Worm (Caenorhabditis elegans) whole organism, early embryonic: ENCODE data around the gene K01A12.2.

ENCODE experiments used
- B0310.2 ChIP-seq: sonication (generic microtip); optimal IDR thresholded peaks from 2 replicates; lab custom pipeline; 2016; ENCODE audit warnings: mild to moderate bottlenecking, missing genetic modification characterization, missing compliant biosample characterization
- aly-1 ChIP-seq: sonication (generic microtip); optimal IDR thresholded peaks from 2 replicates; lab custom pipeline; 2016; ENCODE audit warnings: missing genetic modification characterization, missing compliant biosample characterization
- ama-1 ChIP-seq: fragments of 150-350 bp; optimal IDR thresholded peaks from 2 replicates; lab custom pipeline; 2014
- ceh-13 ChIP-seq: fragments of 200-800 bp; sonication (Bioruptor generic); optimal IDR thresholded peaks from 2 replicates; lab custom pipeline; 2018; ENCODE audit warnings: mild to moderate bottlenecking, missing genetic modification characterization, missing compliant biosample characterization
- ceh-36 ChIP-seq: sonication (generic microtip); optimal IDR thresholded peaks from 2 replicates; lab custom pipeline; 2016; ENCODE audit warnings: missing genetic modification characterization, inconsistent platforms, missing compliant biosample characterization
- ets-7 ChIP-seq: sonication (generic microtip); optimal IDR thresholded peaks from 2 replicates; lab custom pipeline; 2016; ENCODE audit warnings: missing genotype, missing genetic modification characterization, missing compliant biosample characterization
- flt-1 ChIP-seq: fragments of 200-800 bp; sonication (Bioruptor generic); IDR thresholded peaks from 2 replicates; pipeline ENCODE4 v1.3.6; 2022; ENCODE audit warnings: missing genetic modification characterization, missing compliant biosample characterization
- hmbx-1 ChIP-seq: sonication (generic microtip); optimal IDR thresholded peaks from 2 replicates; lab custom pipeline; 2016; ENCODE audit warnings: mild to moderate bottlenecking, missing genetic modification characterization, missing compliant biosample characterization
- hmg-4 ChIP-seq: fragments of 200-800 bp; sonication (Bioruptor generic); optimal IDR thresholded peaks from 2 replicates; lab custom pipeline; 2018; ENCODE audit warnings: mild to moderate bottlenecking, missing genetic modification characterization, missing compliant biosample characterization
- hnd-1 ChIP-seq: sonication (generic microtip); optimal IDR thresholded peaks from 2 replicates; lab custom pipeline; 2016; ENCODE audit warnings: missing genetic modification characterization, missing compliant biosample characterization
- scrt-1 ChIP-seq: fragments of 200-800 bp; sonication (Bioruptor generic); IDR thresholded peaks from 2 replicates; pipeline ENCODE4 v1.3.6; 2022; ENCODE audit warnings: missing genetic modification characterization, missing compliant biosample characterization
- sea-1 ChIP-seq: fragments of 200-800 bp; sonication (Bioruptor generic); conservative IDR thresholded peaks from 2 replicates; pipeline ENCODE4 v1.3.6; 2022; ENCODE audit warnings: missing genetic modification characterization, missing compliant biosample characterization
- tbx-11 ChIP-seq: fragments of 200-800 bp; sonication (Bioruptor generic); IDR thresholded peaks from 2 replicates; pipeline ENCODE4 v1.3.6; 2022; ENCODE audit warnings: missing genetic modification characterization, missing compliant biosample characterization
- tbx-37 ChIP-seq: fragments of 200-800 bp; sonication (Bioruptor generic); conservative IDR thresholded peaks from 2 replicates; pipeline ENCODE4 v1.3.6; 2022; ENCODE audit warnings: missing genetic modification reagents, missing genetic modification characterization, missing compliant biosample characterization

DNA sequence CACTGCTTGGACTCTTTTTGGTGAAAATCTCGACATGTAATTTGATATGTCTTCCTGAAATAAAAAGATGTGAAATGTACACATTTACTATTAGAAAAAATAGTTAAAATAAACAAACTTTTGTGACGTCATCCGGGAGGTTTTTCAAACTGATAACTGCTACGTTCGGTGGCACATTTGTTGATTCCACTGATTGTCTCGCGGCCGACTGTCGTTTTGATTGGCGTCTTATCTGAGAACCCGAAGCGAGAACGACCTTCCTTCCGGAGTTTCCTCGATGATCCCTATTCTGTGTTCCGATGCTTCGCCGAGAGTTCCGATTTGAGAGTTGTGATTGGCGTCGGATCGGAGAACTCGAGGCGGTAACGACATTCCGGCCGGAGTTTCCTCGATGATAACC lies 9.0 kb upstream of the K01A12.2 start:
- TF ChIP-seq scrt-1 (GFP tag; lab: Robert Waterston, UW), result no peak
- no peak for TF ChIP-seq hmbx-1 (tag; lab: Kevin White, UChicago)
- TF ChIP-seq ceh-13, result no peak
- TF ChIP-seq flt-1, result no peak
- TF ChIP-seq B0310.2 (tag; lab: Kevin White, UChicago), result no peak
- TF ChIP-seq aly-1 (tag; lab: Kevin White, UChicago), result no peak
- TF ChIP-seq ama-1 (lab: Kevin White, UChicago), result no peak
- TF ChIP-seq tbx-37 (GFP tag; lab: Robert Waterston, UW), result no peak
- TF ChIP-seq ceh-36 (tag; lab: Kevin White, UChicago), result no peak
- no peak for TF ChIP-seq sea-1 (GFP tag; lab: Robert Waterston, UW)
- no peak for TF ChIP-seq tbx-11 (GFP tag; lab: Robert Waterston, UW)
- TF ChIP-seq hmg-4, result no peak
- no peak for TF ChIP-seq hnd-1
- no peak for TF ChIP-seq ets-7 (tag; lab: Kevin White, UChicago)
